Fruit fly (Drosophila melanogaster) whole organism, pupa: ENCODE data around the gene CG13064.

Source experiments
- CG10348 ChIP-seq: fragments of 200-800 bp; sonication (Bioruptor generic); IDR thresholded peaks from 2 replicates; pipeline ENCODE4 v1.3.6; 2022; ENCODE audit warnings: missing biosample characterization, missing genetic modification characterization
- CG12605 ChIP-seq: fragments of 200-800 bp; sonication (Bioruptor generic); IDR thresholded peaks from 2 replicates; pipeline ENCODE4 v1.3.6; 2022; ENCODE audit warnings: missing biosample characterization, missing genetic modification characterization
- CG13204 ChIP-seq: fragments of 200-800 bp; sonication (Bioruptor generic); optimal IDR thresholded peaks from 2 replicates; lab custom pipeline; 2018; ENCODE audit warnings: missing biosample characterization, mild to moderate bottlenecking, missing genetic modification characterization, moderate library complexity
- CG17806 ChIP-seq: fragments of 200-800 bp; sonication (Bioruptor generic); optimal IDR thresholded peaks from 2 replicates; lab custom pipeline; 2018; ENCODE audit warnings: missing biosample characterization, mild to moderate bottlenecking, missing genetic modification characterization, moderate library complexity
- CG32121 ChIP-seq: fragments of 200-800 bp; sonication (Bioruptor generic); IDR thresholded peaks from 2 replicates; pipeline ENCODE4 v1.3.6; 2022; ENCODE audit warnings: missing biosample characterization, missing genetic modification characterization
- CG4496 ChIP-seq: fragments of 200-800 bp; sonication (Bioruptor generic); IDR thresholded peaks from 3 replicates; pipeline ENCODE4 v1.3.6; 2022; ENCODE audit warnings: missing biosample characterization, missing genetic modification characterization
- CG8159 ChIP-seq: fragments of 200-800 bp; sonication (Bioruptor generic); optimal IDR thresholded peaks from 3 replicates; lab custom pipeline; 2018; ENCODE audit warnings: missing biosample characterization, mild to moderate bottlenecking, missing genetic modification characterization, moderate library complexity
- D1 ChIP-seq: fragments of 200-800 bp; sonication (Bioruptor generic); optimal IDR thresholded peaks from 2 replicates; lab custom pipeline; 2018; ENCODE audit warnings: missing biosample characterization, mild to moderate bottlenecking, missing genetic modification characterization, moderate library complexity
- Ets98B ChIP-seq: fragments of 200-800 bp; sonication (Bioruptor generic); IDR thresholded peaks from 2 replicates; pipeline ENCODE4 v1.3.6; 2022; ENCODE audit warnings: missing biosample characterization, missing genetic modification characterization
- fd96Ca ChIP-seq: fragments of 200-800 bp; sonication (Bioruptor generic); IDR thresholded peaks from 3 replicates; pipeline ENCODE4 v1.3.6; 2022; ENCODE audit warnings: missing biosample characterization, missing genetic modification characterization
- gl ChIP-seq: fragments of 200-800 bp; sonication (Bioruptor generic); optimal IDR thresholded peaks from 2 replicates; lab custom pipeline; 2018; ENCODE audit warnings: missing biosample characterization, mild to moderate bottlenecking, missing genetic modification characterization
- rn ChIP-seq: fragments of 200-800 bp; sonication (Bioruptor generic); IDR thresholded peaks from 2 replicates; pipeline ENCODE4 v1.3.6; 2022; ENCODE audit warnings: missing biosample characterization, missing genetic modification characterization

- no peak for TF ChIP-seq rn (GFP tag; lab: Robert Waterston, UW)
- TF ChIP-seq D1 (tag; lab: Kevin White, UChicago): no peak
- TF ChIP-seq CG8159 (tag; lab: Kevin White, UChicago): no peak
- no peak for TF ChIP-seq CG13204 (GFP tag; lab: Kevin White, UChicago)
- no peak for TF ChIP-seq CG12605
- TF ChIP-seq CG32121 (GFP tag; lab: Robert Waterston, UW): no peak
- no peak for TF ChIP-seq fd96Ca (GFP tag; lab: Robert Waterston, UW)
- no peak for TF ChIP-seq gl (tag; lab: Kevin White, UChicago)
- TF ChIP-seq CG10348 (GFP tag; lab: Robert Waterston, UW): no peak
- no peak for TF ChIP-seq CG4496
- TF ChIP-seq Ets98B: no peak
- no peak for TF ChIP-seq CG17806 (tag; lab: Kevin White, UChicago)
Measured at dm6 chr3L:16263043-16263442, 17.2 kb upstream of the CG13064 start, which contains the start of gene CG13070.
